Worm (Caenorhabditis elegans): ENCODE measurements around the gene sre-34.

ce11 chrII:12425644-12426222 lies 24.2 kb upstream of the sre-34 start, which contains the start of gene daf-22:
- TF ChIP-seq T22C8.4 (GFP tag; IDR thresholded peaks at IDR 0.05) (no peak), flt-1 (GFP tag; IDR thresholded peaks at IDR 0.05) (no peak), med-1 (GFP tag; optimal IDR thresholded peaks at IDR 0.05; ENCODE audit: insufficient read depth) (no peak), ztf-29 (GFP tag; IDR thresholded peaks at IDR 0.05) (no peak), klf-2 (GFP tag; conservative IDR thresholded peaks at IDR 0.05) (no peak), cog-1 (tag; optimal IDR thresholded peaks at IDR 0.05) (no peak)
